Worm (Caenorhabditis elegans): ENCODE results near the gene F43E2.6.

DNA sequence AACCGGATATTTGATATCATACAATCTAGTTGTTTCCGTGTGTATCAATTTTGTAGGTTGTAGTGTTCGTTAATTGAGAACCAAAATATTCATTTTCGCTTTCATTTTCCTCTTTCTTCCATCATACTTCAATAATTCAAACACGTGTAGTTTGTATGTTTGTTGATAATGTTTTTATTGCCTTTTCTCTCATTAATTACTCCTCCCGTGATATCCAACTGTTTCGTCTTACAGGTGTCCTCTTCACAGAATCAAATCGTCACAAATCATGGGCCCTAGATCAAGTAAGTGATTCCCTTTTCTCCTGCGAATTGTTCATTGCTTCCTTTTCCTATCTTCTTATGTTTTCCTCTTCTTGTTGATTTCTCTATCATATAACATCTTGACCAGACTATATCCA is 29.7 kb downstream of the F43E2.6 start, which contains the start of gene nhr-21:
- TF ChIP-seq him-1 (tag; optimal IDR thresholded peaks at IDR 0.05) (no peak), dao-5 (tag; optimal IDR thresholded peaks at IDR 0.05) (no peak)

Measured in whole organism, L4/young adult.